Worm (Caenorhabditis elegans) whole organism, L3 larva: Measurements from ENCODE around the gene rsp-3.

Experiments used
- ZK546.5 ChIP-seq: sonication (generic microtip); optimal IDR thresholded peaks from 2 replicates; lab custom pipeline; 2017; ENCODE audit warnings: missing biosample characterization, missing genetic modification characterization
- aly-2 ChIP-seq: fragments of 150-350 bp; optimal IDR thresholded peaks from 2 replicates; lab custom pipeline; 2014; ENCODE audit warnings: missing biosample characterization, missing genetic modification characterization
- daf-12 ChIP-seq: fragments of 150-350 bp; optimal IDR thresholded peaks from 2 replicates; lab custom pipeline; 2014; ENCODE audit warnings: missing biosample characterization, missing genetic modification reagents, missing genetic modification characterization
- elt-1 ChIP-seq: fragments of 150-350 bp; optimal IDR thresholded peaks from 2 replicates; lab custom pipeline; 2014; ENCODE audit warnings: missing biosample characterization, missing genetic modification characterization
- mdl-1 ChIP-seq: fragments of 150-350 bp; optimal IDR thresholded peaks from 2 replicates; lab custom pipeline; 2014; ENCODE audit warnings: missing biosample characterization, missing genetic modification characterization
- nhr-12 ChIP-seq: fragments of 150-350 bp; optimal IDR thresholded peaks from 2 replicates; lab custom pipeline; 2014; ENCODE audit warnings: missing biosample characterization, missing genetic modification characterization
- unc-62 ChIP-seq: fragments of 150-350 bp; sonication (generic microtip); optimal IDR thresholded peaks from 4 replicates; lab custom pipeline; 2014; ENCODE audit warnings: missing biosample characterization, missing genetic modification reagents, missing genetic modification characterization

DNA sequence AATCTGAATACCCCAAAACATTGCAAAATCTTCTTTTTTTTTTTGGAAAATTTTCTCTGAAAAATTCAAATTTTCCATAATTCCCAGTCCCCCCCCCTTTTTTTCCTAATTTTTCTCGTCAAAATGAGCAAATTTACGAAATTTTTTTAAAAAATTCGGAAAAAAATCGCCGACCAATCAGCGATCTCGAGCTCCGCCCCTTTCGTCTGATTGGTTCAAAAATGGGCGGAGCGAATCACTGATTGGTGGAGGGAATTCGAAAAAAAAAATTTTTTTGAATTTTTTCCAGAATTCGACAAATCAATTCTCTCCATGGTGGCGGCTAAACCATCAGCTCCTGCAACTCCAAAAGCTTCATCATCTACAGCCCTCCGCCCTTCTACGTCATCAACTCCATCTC, 49.1 kb downstream of the rsp-3 start:
- TF ChIP-seq aly-2 (tag; lab: Kevin White, UChicago) (no peak), ZK546.5 (tag; lab: Kevin White, UChicago) (no peak), unc-62 (GFP tag; lab: Kevin White, UChicago) (no peak), elt-1 (no peak), daf-12 (no peak), nhr-12 (tag; lab: Kevin White, UChicago) (no peak), mdl-1 (tag; lab: Kevin White, UChicago) (no peak)
